Fruit fly (Drosophila melanogaster) whole organism, prepupa: ENCODE data around the gene CG8379.

ENCODE experiments used
- Blimp-1 ChIP-seq: fragments of 200-800 bp; sonication (Bioruptor generic); optimal IDR thresholded peaks from 3 replicates; lab custom pipeline; 2017; ENCODE audit warnings: missing biosample characterization, missing genetic modification characterization, mild to moderate bottlenecking, moderate library complexity, missing genetic modification reagents
- CG3032 ChIP-seq: fragments of 200-800 bp; optimal IDR thresholded peaks from 2 replicates; lab custom pipeline; 2019; ENCODE audit warnings: missing biosample characterization, mild to moderate bottlenecking, missing genetic modification characterization, moderate library complexity
- CG31627 ChIP-seq: fragments of 200-800 bp; sonication (Bioruptor generic); optimal IDR thresholded peaks from 3 replicates; lab custom pipeline; 2016; ENCODE audit warnings: missing biosample characterization, missing genetic modification characterization
- CG32006 ChIP-seq: fragments of 200-800 bp; sonication (Bioruptor generic); optimal IDR thresholded peaks from 3 replicates; lab custom pipeline; 2017; ENCODE audit warnings: missing biosample characterization, mild to moderate bottlenecking, missing genetic modification characterization
- CG7368 ChIP-seq: fragments of 200-800 bp; sonication (Bioruptor generic); optimal IDR thresholded peaks from 3 replicates; lab custom pipeline; 2016; ENCODE audit warnings: missing biosample characterization, missing genetic modification characterization
- Hr4 ChIP-seq: fragments of 200-800 bp; sonication (Bioruptor generic); optimal IDR thresholded peaks from 3 replicates; lab custom pipeline; 2016; ENCODE audit warnings: missing biosample characterization, missing genetic modification characterization
- Sox102F ChIP-seq: fragments of 200-800 bp; sonication (Bioruptor generic); optimal IDR thresholded peaks from 2 replicates; lab custom pipeline; 2016; ENCODE audit warnings: missing biosample characterization, mild to moderate bottlenecking, missing genetic modification characterization
- eg ChIP-seq: fragments of 200-800 bp; sonication (Bioruptor generic); IDR thresholded peaks from 3 replicates; pipeline ENCODE4 v1.3.6; 2022; ENCODE audit warnings: missing biosample characterization, missing genetic modification characterization
- fd85E ChIP-seq: fragments of 200-800 bp; sonication (Bioruptor generic); optimal IDR thresholded peaks from 3 replicates; lab custom pipeline; 2016; ENCODE audit warnings: missing biosample characterization, missing genetic modification characterization
- lz ChIP-seq: fragments of 200-800 bp; sonication (Bioruptor generic); optimal IDR thresholded peaks from 3 replicates; lab custom pipeline; 2016; ENCODE audit warnings: missing biosample characterization, missing genetic modification characterization
- salr ChIP-seq, 2 experiments: fragments of 200-800 bp; sonication (Bioruptor generic); optimal IDR thresholded peaks; 3 replicates each; lab custom pipeline; 2016 to 2018; ENCODE audit warnings: missing biosample characterization in 2 of 2, missing genetic modification characterization in 2 of 2, mild to moderate bottlenecking in 1 of 2

- no peak for TF ChIP-seq Blimp-1 (GFP tag; lab: Kevin White, UChicago)
- TF ChIP-seq eg (GFP tag; lab: Robert Waterston, UW) = no peak
- no peak for TF ChIP-seq CG3032 (tag; lab: Kevin White, UChicago)
- TF ChIP-seq Hr4 = no peak
- TF ChIP-seq salr (GFP tag; optimal IDR thresholded peaks at IDR 0.05; lab: Kevin White, UChicago) = no peak
- no peak for TF ChIP-seq CG31627 (GFP tag; lab: Kevin White, UChicago)
- no peak for TF ChIP-seq CG32006 (GFP tag; lab: Kevin White, UChicago)
- TF ChIP-seq lz = no peak
- TF ChIP-seq Sox102F (GFP tag; lab: Kevin White, UChicago) = no peak
- no peak for TF ChIP-seq CG7368 (GFP tag; lab: Kevin White, UChicago)
- TF ChIP-seq fd85E (GFP tag; lab: Kevin White, UChicago) = no peak
Observed at dm6 chr3R:8809712-8810111, 14.5 kb upstream of the CG8379 start.
